Worm (Caenorhabditis elegans): ENCODE data around the gene str-140.

The str-140 gene

ce11 chrV:8073162-8073561, 5.5 kb upstream of the str-140 start:
- TF ChIP-seq flt-1 (GFP tag; IDR thresholded peaks at IDR 0.05) (no peak), pes-1 (GFP tag; IDR thresholded peaks at IDR 0.05) (no peak), tbx-37 (GFP tag; conservative IDR thresholded peaks at IDR 0.05) (no peak), ceh-36 (tag; optimal IDR thresholded peaks at IDR 0.05) (no peak), ama-1 (optimal IDR thresholded peaks at IDR 0.05) (no peak), ceh-13 (GFP tag; optimal IDR thresholded peaks at IDR 0.05) (no peak), hmg-4 (GFP tag; optimal IDR thresholded peaks at IDR 0.05) (no peak), hmbx-1 (tag; optimal IDR thresholded peaks at IDR 0.05) (no peak), B0310.2 (tag; optimal IDR thresholded peaks at IDR 0.05) (no peak), aly-1 (tag; optimal IDR thresholded peaks at IDR 0.05) (no peak)

ce11 chrV:8072047-8072446, 4.3 kb upstream of the str-140 start, which contains the start of gene str-144:
str-144 (minus strand) TSS chrV:8072147.
- TF ChIP-seq B0310.2 (tag; optimal IDR thresholded peaks at IDR 0.05) = no peak
- no peak for TF ChIP-seq tbx-37 (GFP tag; conservative IDR thresholded peaks at IDR 0.05)
- TF ChIP-seq ceh-36 (tag; optimal IDR thresholded peaks at IDR 0.05) = no peak
- TF ChIP-seq ets-7 (tag; optimal IDR thresholded peaks at IDR 0.05) = no peak
- no peak for TF ChIP-seq hnd-1 (tag; optimal IDR thresholded peaks at IDR 0.05)
- TF ChIP-seq tbx-11 (GFP tag; IDR thresholded peaks at IDR 0.05) = no peak
- no peak for TF ChIP-seq sea-1 (GFP tag; conservative IDR thresholded peaks at IDR 0.05)
- no peak for TF ChIP-seq F13C5.2 (tag; optimal IDR thresholded peaks at IDR 0.05)
- no peak for TF ChIP-seq flt-1 (GFP tag; IDR thresholded peaks at IDR 0.05)
- no peak for TF ChIP-seq ama-1 (optimal IDR thresholded peaks at IDR 0.05)
- TF ChIP-seq hmbx-1 (tag; optimal IDR thresholded peaks at IDR 0.05) = no peak
- no peak for TF ChIP-seq scrt-1 (GFP tag; IDR thresholded peaks at IDR 0.05)
- no peak for TF ChIP-seq ceh-13 (GFP tag; optimal IDR thresholded peaks at IDR 0.05)
- no peak for TF ChIP-seq aly-1 (tag; optimal IDR thresholded peaks at IDR 0.05)
- TF ChIP-seq pes-1 (GFP tag; IDR thresholded peaks at IDR 0.05) = no peak
- no peak for TF ChIP-seq hmg-4 (GFP tag; optimal IDR thresholded peaks at IDR 0.05)

DNA sequence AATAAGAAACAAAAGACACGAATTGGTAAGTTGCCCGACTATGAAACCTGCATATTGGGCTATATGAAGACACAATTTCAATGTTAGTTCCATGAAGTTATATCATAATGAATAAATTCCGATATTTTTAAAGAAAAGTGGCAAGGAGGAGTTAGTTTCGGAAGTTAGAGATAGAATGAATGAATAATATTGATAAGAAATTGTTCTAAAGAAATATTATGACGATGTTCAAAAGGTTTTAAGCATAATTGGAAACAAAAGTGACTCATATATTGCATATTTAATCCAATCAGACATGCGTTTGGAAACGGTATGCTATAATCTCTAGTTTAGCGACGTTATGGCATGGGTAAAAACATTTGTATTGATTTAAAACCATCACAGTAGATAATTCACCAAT, 1.9 kb upstream of the str-140 start, which contains the start of gene str-143:
Gene str-143 (minus strand): TSS at position 101 of the 400 bp plus-strand sequence.
- TF ChIP-seq F13C5.2 (tag; optimal IDR thresholded peaks at IDR 0.05) (no peak), flt-1 (GFP tag; IDR thresholded peaks at IDR 0.05) (no peak), B0310.2 (tag; optimal IDR thresholded peaks at IDR 0.05) (no peak), tbx-11 (GFP tag; IDR thresholded peaks at IDR 0.05) (no peak), ceh-36 (tag; optimal IDR thresholded peaks at IDR 0.05) (no peak), pes-1 (GFP tag; IDR thresholded peaks at IDR 0.05) (no peak), ets-7 (tag; optimal IDR thresholded peaks at IDR 0.05) (no peak)

ce11 chrV:8062074-8062473, 5.6 kb downstream of the str-140 start, which contains the start of gene str-139:
str-139 (minus strand) TSS chrV:8062174.
- TF ChIP-seq scrt-1 (GFP tag; IDR thresholded peaks at IDR 0.05) (no peak), hmbx-1 (tag; optimal IDR thresholded peaks at IDR 0.05) (no peak), tbx-37 (GFP tag; conservative IDR thresholded peaks at IDR 0.05) (no peak)

DNA sequence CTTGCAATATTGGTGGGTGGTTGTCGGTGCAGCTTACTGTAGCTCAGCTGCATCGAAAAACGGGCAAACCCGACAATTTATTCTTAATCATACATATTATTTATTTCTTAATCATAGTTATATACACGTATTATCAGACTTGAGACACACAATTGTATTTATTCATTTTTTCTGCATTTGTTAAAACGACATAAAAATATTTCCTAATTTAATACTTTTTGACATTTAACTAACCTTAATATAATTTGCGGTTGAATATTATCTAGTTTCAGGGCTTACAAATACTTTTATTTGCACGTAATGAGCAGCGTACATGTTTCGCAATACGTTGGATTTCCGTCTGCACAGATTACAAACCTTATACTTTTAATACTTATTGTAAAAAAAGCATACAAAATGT, 9.3 kb downstream of the str-140 start, which contains the start of gene str-138:
Gene str-138 (plus strand): TSS at position 301 of the 400 bp plus-strand sequence.
- no peak for TF ChIP-seq tbx-11 (GFP tag; IDR thresholded peaks at IDR 0.05)
- no peak for TF ChIP-seq ama-1 (optimal IDR thresholded peaks at IDR 0.05)
- no peak for TF ChIP-seq ceh-36 (tag; optimal IDR thresholded peaks at IDR 0.05)
- TF ChIP-seq aly-1 (tag; optimal IDR thresholded peaks at IDR 0.05) = no peak
- no peak for TF ChIP-seq hnd-1 (tag; optimal IDR thresholded peaks at IDR 0.05)
- TF ChIP-seq flt-1 (GFP tag; IDR thresholded peaks at IDR 0.05) = no peak
- TF ChIP-seq hmg-4 (GFP tag; optimal IDR thresholded peaks at IDR 0.05) = no peak
- TF ChIP-seq tra-4 (tag; optimal IDR thresholded peaks at IDR 0.05) = no peak
- no peak for TF ChIP-seq hmbx-1 (tag; optimal IDR thresholded peaks at IDR 0.05)
- no peak for TF ChIP-seq scrt-1 (GFP tag; IDR thresholded peaks at IDR 0.05)
- TF ChIP-seq sea-1 (GFP tag; conservative IDR thresholded peaks at IDR 0.05) = no peak
- no peak for TF ChIP-seq ets-7 (tag; optimal IDR thresholded peaks at IDR 0.05)
- no peak for TF ChIP-seq B0310.2 (tag; optimal IDR thresholded peaks at IDR 0.05)
- TF ChIP-seq pes-1 (GFP tag; IDR thresholded peaks at IDR 0.05) = no peak
- no peak for TF ChIP-seq tbx-37 (GFP tag; conservative IDR thresholded peaks at IDR 0.05)
- TF ChIP-seq ceh-13 (GFP tag; optimal IDR thresholded peaks at IDR 0.05) = no peak
- no peak for TF ChIP-seq F13C5.2 (tag; optimal IDR thresholded peaks at IDR 0.05)

DNA sequence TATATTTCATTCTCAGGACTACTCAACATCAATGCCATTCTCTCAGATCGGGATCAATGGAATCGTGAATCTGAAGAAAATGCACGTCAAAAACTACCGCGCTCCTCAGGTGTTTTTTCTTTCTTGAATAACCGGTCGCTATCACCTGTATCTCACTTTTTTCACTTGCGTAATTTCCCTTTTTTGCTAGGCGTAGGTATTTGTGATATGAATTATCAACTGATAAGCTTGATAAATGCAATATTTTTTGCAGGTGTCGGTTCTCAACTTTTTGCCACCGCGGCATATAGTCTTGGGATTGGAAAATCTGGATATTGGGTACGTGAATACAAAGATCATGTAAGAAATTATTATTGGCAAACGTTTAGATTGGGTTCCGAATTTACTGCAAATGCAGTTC, 12.5 kb downstream of the str-140 start:
- TF ChIP-seq pes-1 (GFP tag; IDR thresholded peaks at IDR 0.05) = no peak
- no peak for TF ChIP-seq scrt-1 (GFP tag; IDR thresholded peaks at IDR 0.05)
- no peak for TF ChIP-seq ama-1 (optimal IDR thresholded peaks at IDR 0.05)
- TF ChIP-seq hmbx-1 (tag; optimal IDR thresholded peaks at IDR 0.05) = no peak
- TF ChIP-seq B0310.2 (tag; optimal IDR thresholded peaks at IDR 0.05) = no peak
- no peak for TF ChIP-seq aly-1 (tag; optimal IDR thresholded peaks at IDR 0.05)
- TF ChIP-seq ceh-13 (GFP tag; optimal IDR thresholded peaks at IDR 0.05) = no peak
- TF ChIP-seq flt-1 (GFP tag; IDR thresholded peaks at IDR 0.05) = no peak
- no peak for TF ChIP-seq hnd-1 (tag; optimal IDR thresholded peaks at IDR 0.05)
- no peak for TF ChIP-seq sea-1 (GFP tag; conservative IDR thresholded peaks at IDR 0.05)
- TF ChIP-seq ets-7 (tag; optimal IDR thresholded peaks at IDR 0.05) = no peak
- no peak for TF ChIP-seq tbx-11 (GFP tag; IDR thresholded peaks at IDR 0.05)
- TF ChIP-seq ceh-36 (tag; optimal IDR thresholded peaks at IDR 0.05) = no peak

DNA sequence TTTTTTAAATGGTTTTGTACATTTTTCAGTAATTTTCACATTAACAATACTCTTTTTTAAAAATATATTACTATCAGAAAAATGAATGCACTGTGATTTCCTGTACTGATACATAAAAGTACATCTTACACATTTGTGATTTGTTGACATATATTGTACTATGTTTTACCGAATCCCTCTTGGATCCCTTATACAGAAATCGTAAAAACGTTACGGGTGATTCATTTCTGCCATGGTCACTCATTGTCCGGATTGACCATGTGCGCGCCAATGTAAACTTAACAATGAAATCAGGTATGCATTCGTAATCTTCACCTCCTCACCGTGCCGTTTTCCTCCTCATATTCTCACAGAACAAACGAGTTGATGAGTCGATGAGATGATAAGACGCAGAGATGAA, 13.6 kb downstream of the str-140 start, which contains the start of gene ZC513.2:
Gene ZC513.2 (plus strand): TSS at position 301 of the 400 bp plus-strand sequence.
- no peak for TF ChIP-seq tbx-37 (GFP tag; conservative IDR thresholded peaks at IDR 0.05)
- TF ChIP-seq pes-1 (GFP tag; IDR thresholded peaks at IDR 0.05) = no peak
- TF ChIP-seq aly-1 (tag; optimal IDR thresholded peaks at IDR 0.05) = no peak
- no peak for TF ChIP-seq ama-1 (optimal IDR thresholded peaks at IDR 0.05)

DNA sequence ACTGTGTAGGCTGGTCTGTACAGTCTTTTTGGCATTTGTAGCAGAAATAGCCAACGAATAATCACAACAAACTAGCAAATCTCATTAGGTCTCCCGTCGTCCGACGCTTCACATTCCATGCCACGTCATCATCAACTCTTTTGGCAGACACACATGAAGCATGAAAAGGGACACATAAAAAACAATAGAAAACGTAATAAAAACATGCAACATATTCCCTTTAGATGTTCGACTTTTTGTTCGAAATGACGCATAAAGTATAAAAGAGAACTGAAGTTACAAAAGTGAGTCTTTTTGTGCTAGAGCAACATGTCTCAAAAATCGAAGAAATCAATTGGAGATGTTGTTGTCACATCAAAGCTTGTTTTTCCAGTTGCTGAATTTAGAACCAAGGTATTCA, 15.8 kb downstream of the str-140 start, which contains the start of gene sth-1:
Gene sth-1 (plus strand): TSS at position 301 of the 400 bp plus-strand sequence.
- TF ChIP-seq tra-4 (tag; optimal IDR thresholded peaks at IDR 0.05) (no peak), tbx-37 (GFP tag; conservative IDR thresholded peaks at IDR 0.05) (no peak), ama-1 (optimal IDR thresholded peaks at IDR 0.05) (no peak), tbx-11 (GFP tag; IDR thresholded peaks at IDR 0.05) (no peak), ceh-13 (GFP tag; optimal IDR thresholded peaks at IDR 0.05) (no peak), hmbx-1 (tag; optimal IDR thresholded peaks at IDR 0.05) (no peak), scrt-1 (GFP tag; IDR thresholded peaks at IDR 0.05) (no peak), ceh-36 (tag; optimal IDR thresholded peaks at IDR 0.05) (no peak), pes-1 (GFP tag; IDR thresholded peaks at IDR 0.05) (no peak), aly-1 (tag; optimal IDR thresholded peaks at IDR 0.05) (no peak), hmg-4 (GFP tag; optimal IDR thresholded peaks at IDR 0.05) (no peak), sea-1 (GFP tag; conservative IDR thresholded peaks at IDR 0.05) (no peak), B0310.2 (tag; optimal IDR thresholded peaks at IDR 0.05) (no peak), hnd-1 (tag; optimal IDR thresholded peaks at IDR 0.05) (no peak)
